Worm (Caenorhabditis elegans) whole organism, late embryonic: ENCODE data around the gene C25E10.7.

Experiments
- T23F11.4 ChIP-seq: fragments of 200-800 bp; sonication (Bioruptor generic); optimal IDR thresholded peaks from 2 replicates; lab custom pipeline; 2018; ENCODE audit warnings: mild to moderate bottlenecking, missing genetic modification characterization, missing compliant biosample characterization
- ceh-24 ChIP-seq: sonication (generic microtip); optimal IDR thresholded peaks from 2 replicates; lab custom pipeline; 2016; ENCODE audit warnings: mild to moderate bottlenecking, missing genetic modification characterization, missing compliant biosample characterization
- ceh-45 ChIP-seq: fragments of 200-800 bp; sonication (Bioruptor generic); IDR thresholded peaks from 2 replicates; pipeline ENCODE4 v1.3.6; 2022; ENCODE audit warnings: missing genetic modification reagents, missing genetic modification characterization, missing compliant biosample characterization
- ceh-9 ChIP-seq: sonication (generic microtip); optimal IDR thresholded peaks from 2 replicates; lab custom pipeline; 2016; ENCODE audit warnings: mild to moderate bottlenecking, missing genetic modification characterization, inconsistent platforms, missing compliant biosample characterization
- dmd-4 ChIP-seq: sonication (generic microtip); optimal IDR thresholded peaks from 2 replicates; lab custom pipeline; 2016; ENCODE audit warnings: borderline replicate concordance, missing genetic modification characterization, missing compliant biosample characterization
- fkh-10 ChIP-seq: fragments of 150-350 bp; optimal IDR thresholded peaks from 2 replicates; lab custom pipeline; 2014; ENCODE audit warnings: missing biosample characterization, missing genetic modification reagents, missing genetic modification characterization
- fkh-6 ChIP-seq: sonication (generic microtip); optimal IDR thresholded peaks from 2 replicates; lab custom pipeline; 2016; ENCODE audit warnings: missing genetic modification characterization, missing compliant biosample characterization
- hlh-8 ChIP-seq: sonication (generic microtip); optimal IDR thresholded peaks from 2 replicates; lab custom pipeline; 2016; ENCODE audit warnings: missing genotype, missing genetic modification characterization, missing compliant biosample characterization
- pha-4 ChIP-seq: fragments of 150-350 bp; optimal IDR thresholded peaks from 2 replicates; lab custom pipeline; 2018; ENCODE audit warnings: missing biosample characterization, missing genetic modification reagents, missing genetic modification characterization
- pqm-1 ChIP-seq: sonication (generic microtip); optimal IDR thresholded peaks from 2 replicates; lab custom pipeline; 2016; ENCODE audit warnings: missing genetic modification characterization, missing compliant biosample characterization
- tbx-2 ChIP-seq: sonication (generic microtip); optimal IDR thresholded peaks from 2 replicates; lab custom pipeline; 2016; ENCODE audit warnings: missing genetic modification characterization, missing compliant biosample characterization
- unc-3 ChIP-seq, 2 experiments: fragments of 200-800 bp in 1 of 2; sonication (Bioruptor generic) in 1 of 2; sonication (generic microtip) in 1 of 2; conservative IDR thresholded peaks in 1 of 2; optimal IDR thresholded peaks in 1 of 2; 2 replicates each; pipeline versions ENCODE4 v1.3.6 to Lab custom; 2016 to 2022; ENCODE audit warnings: missing compliant biosample characterization in 2 of 2, missing genetic modification characterization in 2 of 2, missing genetic modification reagents in 1 of 2
- unc-42 ChIP-seq: sonication (generic microtip); optimal IDR thresholded peaks from 2 replicates; lab custom pipeline; 2016; ENCODE audit warnings: missing genotype, missing genetic modification characterization, missing compliant biosample characterization
- unc-86 ChIP-seq: sonication (generic microtip); optimal IDR thresholded peaks from 2 replicates; lab custom pipeline; 2016; ENCODE audit warnings: missing genetic modification characterization, missing compliant biosample characterization

DNA sequence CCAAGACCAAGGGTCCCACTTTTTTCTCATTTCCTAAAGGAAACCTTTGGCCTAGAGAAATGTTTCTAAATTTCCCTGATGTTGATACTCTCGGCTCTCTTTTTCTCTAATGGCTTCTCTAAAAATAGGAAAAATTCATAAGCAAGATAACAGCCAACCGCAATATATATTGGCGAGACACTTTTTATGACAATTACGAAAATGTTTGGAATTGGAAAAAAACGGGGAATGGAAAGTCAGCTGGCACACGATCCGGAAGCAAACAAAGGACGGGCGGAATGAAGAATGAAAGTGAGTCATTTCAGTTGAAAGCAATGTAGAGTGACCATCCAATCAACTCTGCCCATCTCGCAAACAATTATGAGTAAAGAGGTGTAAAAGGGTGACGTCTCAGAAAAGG, 30.4 kb upstream of the C25E10.7 start:
- no peak for TF ChIP-seq tbx-2 (tag; lab: Kevin White, UChicago)
- no peak for TF ChIP-seq ceh-45 (GFP tag; lab: Robert Waterston, UW)
- TF ChIP-seq fkh-6 (tag; lab: Kevin White, UChicago) = no peak
- TF ChIP-seq unc-42 = no peak
- no peak for TF ChIP-seq pha-4 (tag; lab: Kevin White, UChicago)
- no peak for TF ChIP-seq ceh-9 (tag; lab: Kevin White, UChicago)
- TF ChIP-seq hlh-8 (tag; lab: Kevin White, UChicago) = no peak
- TF ChIP-seq ceh-24 (tag; lab: Kevin White, UChicago) = no peak
- TF ChIP-seq unc-3 (GFP tag; conservative IDR thresholded peaks at IDR 0.05; lab: Robert Waterston, UW) = no peak
- TF ChIP-seq unc-3 (tag; optimal IDR thresholded peaks at IDR 0.05; lab: Kevin White, UChicago) = no peak
- no peak for TF ChIP-seq T23F11.4 (GFP tag; lab: Kevin White, UChicago)
- no peak for TF ChIP-seq pqm-1 (tag; lab: Kevin White, UChicago)
- no peak for TF ChIP-seq fkh-10
- no peak for TF ChIP-seq dmd-4 (tag; lab: Kevin White, UChicago)
- no peak for TF ChIP-seq unc-86 (tag; lab: Kevin White, UChicago)
